Fruit fly (Drosophila melanogaster) whole organism, embryonic: Measurements from ENCODE around the gene beta4GalT7.

Experiments
- CG8359 ChIP-seq: fragments of 200-800 bp; sonication (Bioruptor generic); optimal IDR thresholded peaks from 2 replicates; lab custom pipeline; 2017; ENCODE audit warnings: missing biosample characterization, mild to moderate bottlenecking, missing genetic modification characterization, borderline replicate concordance
- CG8924 ChIP-seq: fragments of 200-800 bp; optimal IDR thresholded peaks from 3 replicates; lab custom pipeline; 2019; ENCODE audit warnings: missing biosample characterization, mild to moderate bottlenecking, missing genetic modification characterization, moderate library complexity
- Jarid2 ChIP-seq: fragments of 200-800 bp; sonication (Bioruptor generic); optimal IDR thresholded peaks from 3 replicates; lab custom pipeline; 2017; ENCODE audit warnings: mild to moderate bottlenecking, missing biosample characterization, missing genetic modification reagents, missing genetic modification characterization
- Max ChIP-seq: fragments of 200-800 bp; sonication (Bioruptor generic); optimal IDR thresholded peaks from 2 replicates; lab custom pipeline; 2016; ENCODE audit warnings: missing biosample characterization, mild to moderate bottlenecking, missing genetic modification characterization
- nmo ChIP-seq: fragments of 200-800 bp; sonication (Bioruptor generic); optimal IDR thresholded peaks from 2 replicates; lab custom pipeline; 2018; ENCODE audit warnings: missing biosample characterization, mild to moderate bottlenecking, missing genetic modification characterization, moderate library complexity

dm6 chr3R:25069569-25069968 lies 46.5 kb downstream of the beta4GalT7 start, which contains the start of the genes Stt3B and CG11839:
- peak; percentile 77 for TF ChIP-seq Max (GFP tag; lab: Kevin White, UChicago)
- TF ChIP-seq nmo (GFP tag; lab: Kevin White, UChicago): peak; percentile 88
- TF ChIP-seq CG8359 (GFP tag; lab: Kevin White, UChicago): no peak
- no peak for TF ChIP-seq Jarid2 (GFP tag; lab: Kevin White, UChicago)
- peak; percentile 67 for TF ChIP-seq CG8924 (tag; lab: Kevin White, UChicago)
